Worm (Caenorhabditis elegans): ENCODE results near the gene ile-2.

DNA sequence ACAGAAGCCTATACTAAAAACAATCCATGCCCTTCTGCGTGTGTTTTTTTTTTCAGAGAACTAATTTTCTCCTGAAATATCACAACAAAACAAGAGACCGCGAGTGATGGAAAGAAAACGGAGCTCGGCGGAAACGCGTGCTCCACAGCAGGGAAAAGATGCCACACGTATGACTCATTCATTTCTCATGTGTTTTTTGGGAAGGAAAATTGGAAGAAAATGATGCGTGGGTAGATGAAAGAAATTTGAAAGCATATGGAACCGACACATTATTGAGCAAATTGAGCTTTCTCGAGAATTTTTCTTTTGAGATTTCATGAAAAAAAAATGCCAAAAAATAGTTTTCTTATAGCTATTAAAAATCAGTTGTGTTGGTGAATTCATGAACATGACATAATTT is 42.1 kb upstream of the ile-2 start:
- TF ChIP-seq him-1 (tag; optimal IDR thresholded peaks at IDR 0.05) (no peak), dao-5 (tag; optimal IDR thresholded peaks at IDR 0.05) (no peak), W03F9.2 (tag; optimal IDR thresholded peaks at IDR 0.05) (no peak)
